Fruit fly (Drosophila melanogaster): Measurements from ENCODE around the gene Afg3l2.
A peak's percentile ranks its signal among the peaks of the same experiment; 100 is the strongest.

Gene Afg3l2

DNA sequence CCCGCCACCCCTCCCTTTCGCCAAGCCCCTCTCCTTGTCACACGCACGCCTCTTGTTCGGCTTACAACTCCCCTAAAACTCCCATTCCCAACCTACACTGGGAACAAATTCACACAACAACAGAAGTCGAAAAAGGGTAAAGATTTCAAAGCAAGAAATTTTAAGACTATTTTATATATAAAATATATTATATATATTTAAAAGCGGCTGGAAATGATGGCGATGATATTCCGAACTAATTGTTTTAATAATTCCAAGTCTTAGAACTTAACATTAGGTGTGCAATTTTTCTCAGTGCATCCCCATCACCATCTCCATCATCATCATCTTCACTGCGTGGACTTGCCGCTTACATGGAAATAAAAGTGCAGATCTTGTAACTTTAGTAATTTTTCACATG lies 15.6 kb downstream of the Afg3l2 start (continued):
- TF ChIP-seq Ada2b (GFP tag; IDR thresholded peaks at IDR 0.05) (no peak), lilli (GFP tag; optimal IDR thresholded peaks at IDR 0.05) (no peak), ATbp (GFP tag; optimal IDR thresholded peaks at IDR 0.05) (no peak), CG10462 (GFP tag; optimal IDR thresholded peaks at IDR 0.05) (no peak), CG31441 (GFP tag; IDR thresholded peaks at IDR 0.05) (peak; percentile 45; the same call in 1 of the 2 replicates), fd96Cb (tag; optimal IDR thresholded peaks at IDR 0.05) (peak; percentile 55), phol (tag; optimal IDR thresholded peaks at IDR 0.05) (peak; percentile 29), Fer1 (GFP tag; optimal IDR thresholded peaks at IDR 0.05) (no peak), CG14710 (tag; optimal IDR thresholded peaks at IDR 0.05) (peak; percentile 44), CG18262 (tag; optimal IDR thresholded peaks at IDR 0.05) (peak; percentile 36), lab (GFP tag; optimal IDR thresholded peaks at IDR 0.05) (peak; percentile 67), gem (tag; optimal IDR thresholded peaks at IDR 0.05) (peak; percentile 31), dmrt99B (tag; optimal IDR thresholded peaks at IDR 0.05) (peak; percentile 63), CG6175 (GFP tag; IDR thresholded peaks at IDR 0.05) (no peak)

DNA sequence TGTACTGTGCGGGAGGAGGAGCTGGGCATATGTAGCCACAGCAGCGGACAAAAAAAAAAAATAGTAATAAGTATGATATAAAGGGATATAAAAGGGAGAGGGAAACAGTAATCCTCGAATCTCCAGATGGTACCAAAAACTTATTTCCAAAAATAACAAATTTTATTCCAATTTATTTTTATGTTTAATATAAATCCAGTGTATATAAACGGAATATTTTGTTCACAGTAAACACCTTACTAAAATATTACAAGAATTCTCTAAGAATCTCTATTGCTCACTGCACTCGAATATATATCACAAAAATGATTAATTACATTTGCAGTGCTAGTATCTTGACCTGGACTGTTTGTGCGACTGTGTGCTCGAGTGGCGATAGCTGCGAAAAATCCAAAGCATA lies 22.6 kb downstream of the Afg3l2 start:
- TF ChIP-seq CG9437 (GFP tag; optimal IDR thresholded peaks at IDR 0.05) (peak; percentile 15), eve (GFP tag; optimal IDR thresholded peaks at IDR 0.05) (no peak), da (GFP tag; optimal IDR thresholded peaks at IDR 0.05) (no peak), dysf (GFP tag; IDR thresholded peaks at IDR 0.05) (0 out of 3 replicates have a peak, but pooled peaks have one; percentile 23), chif (GFP tag; optimal IDR thresholded peaks at IDR 0.05) (no peak), pros (GFP tag; optimal IDR thresholded peaks at IDR 0.05) (no peak), row (GFP tag; IDR thresholded peaks at IDR 0.05) (0 out of 3 replicates have a peak, but pooled peaks have one; percentile 10), sqz (GFP tag; optimal IDR thresholded peaks at IDR 0.05) (no peak), CG2129 (GFP tag; IDR thresholded peaks at IDR 0.05; ENCODE audit: partially characterized antibody) (no peak), CG8388 (GFP tag; optimal IDR thresholded peaks at IDR 0.05) (no peak), tap (tag; optimal IDR thresholded peaks at IDR 0.05) (no peak), CG12104 (GFP tag; optimal IDR thresholded peaks at IDR 0.05) (no peak), wdn (GFP tag; IDR thresholded peaks at IDR 0.05) (no peak), stwl (tag; optimal IDR thresholded peaks at IDR 0.05) (no peak), tgo (GFP tag; IDR thresholded peaks at IDR 0.05) (no peak), ham (GFP tag; IDR thresholded peaks at IDR 0.05) (no peak), CG31441 (GFP tag; IDR thresholded peaks at IDR 0.05) (0 out of 2 replicates have a peak, but pooled peaks have one; percentile 30), CG4820 (GFP tag; optimal IDR thresholded peaks at IDR 0.05) (no peak), HLH4C (GFP tag; IDR thresholded peaks at IDR 0.05; ENCODE audit: partially characterized antibody) (no peak), CG17612 (GFP tag; IDR thresholded peaks at IDR 0.05) (no peak), Oli (tag; optimal IDR thresholded peaks at IDR 0.05) (peak; percentile 26), dimm (GFP tag; IDR thresholded peaks at IDR 0.05) (0 out of 2 replicates have a peak, but pooled peaks have one; percentile 2), CG2712 (tag; optimal IDR thresholded peaks at IDR 0.05) (peak; percentile 26), Dfd (GFP tag; optimal IDR thresholded peaks at IDR 0.05) (no peak), Myb (GFP tag; optimal IDR thresholded peaks at IDR 0.05) (no peak), CG30403 (GFP tag; optimal IDR thresholded peaks at IDR 0.05) (peak; percentile 17), Fer2 (tag; optimal IDR thresholded peaks at IDR 0.05) (no peak), CG11504 (tag; optimal IDR thresholded peaks at IDR 0.05) (peak; percentile 14), nmo (GFP tag; optimal IDR thresholded peaks at IDR 0.05) (peak; percentile 10), Sry-β (GFP tag; optimal IDR thresholded peaks at IDR 0.05) (no peak), CG2116 (GFP tag; optimal IDR thresholded peaks at IDR 0.05) (no peak), CG1602 (GFP tag; optimal IDR thresholded peaks at IDR 0.05) (no peak), ewg (GFP tag; optimal IDR thresholded peaks at IDR 0.05) (no peak), pb (GFP tag; optimal IDR thresholded peaks at IDR 0.05) (no peak), Drgx (GFP tag; IDR thresholded peaks at IDR 0.05) (0 out of 2 replicates have a peak, but pooled peaks have one; percentile 20), YL-1 (GFP tag; optimal IDR thresholded peaks at IDR 0.05) (no peak), CG6175 (GFP tag; IDR thresholded peaks at IDR 0.05) (no peak), CG1603 (tag; optimal IDR thresholded peaks at IDR 0.05) (no peak)
